In the genomic region with DNA sequence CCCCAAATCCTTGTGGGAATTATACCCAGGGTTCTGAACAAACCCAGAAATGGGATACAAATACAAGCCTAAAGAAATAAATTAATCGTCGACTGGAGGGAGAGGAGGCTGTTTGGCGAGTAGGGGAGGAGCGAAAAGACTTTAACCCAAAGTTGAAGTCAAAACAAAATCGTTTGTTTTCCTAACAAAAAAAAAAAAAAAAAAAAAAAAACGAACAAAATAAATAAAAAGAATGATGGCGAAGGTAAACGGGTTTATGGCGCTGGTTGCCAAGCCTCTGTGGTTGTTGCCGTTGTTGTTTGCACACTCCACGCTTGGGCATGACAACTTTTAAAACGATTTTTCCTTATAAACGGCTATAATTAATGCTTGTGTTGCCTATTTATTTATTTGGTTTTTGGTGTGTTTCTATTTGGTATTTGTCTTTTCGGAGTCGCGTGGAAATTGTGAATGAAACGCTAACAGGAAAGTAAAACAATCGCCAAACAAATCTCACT, we compare ENCODE assay signal across 4 fruit fly cellular contexts.
TF ChIP-seq lines count a peak whose summit lies in the region.

No protein-coding gene starts in this region.

- TF ChIP-seq CTCF in whole organism, embryonic (GFP tag; optimal IDR thresholded peaks at IDR 0.05; lab: Kevin White, UChicago) = no peak

TF ChIP-seq in whole organism, 6 proteins besides CTCF, POLR2A, EP300 and RAD21:
- peak; percentile 14 for TF ChIP-seq pan (optimal IDR thresholded peaks at IDR 0.05; lab: Kevin White, UChicago)
- no peak for TF ChIP-seq CG8478 (optimal IDR thresholded peaks at IDR 0.05; lab: Kevin White, UChicago)

TF ChIP-seq in whole organism, embryonic, 481 proteins besides CTCF, POLR2A, EP300 and RAD21 (continues in another document):
- TF ChIP-seq kni (GFP tag; optimal IDR thresholded peaks at IDR 0.05; lab: Kevin White, UChicago) (peak; percentile 52), ATbp (GFP tag; optimal IDR thresholded peaks at IDR 0.05; lab: Kevin White, UChicago) (peak; percentile 3), CG9215 (GFP tag; IDR thresholded peaks at IDR 0.05; lab: Robert Waterston, UW) (no peak), chinmo (GFP tag; IDR thresholded peaks at IDR 0.05; lab: Robert Waterston, UW; ENCODE audit: partially characterized antibody) (peak; percentile 89; the same call in 3 of the 4 replicates), PHDP (tag; optimal IDR thresholded peaks at IDR 0.05; lab: Kevin White, UChicago) (peak; percentile 3), CG3726 (GFP tag; IDR thresholded peaks at IDR 0.05; lab: Robert Waterston, UW) (no peak), tll (GFP tag; optimal IDR thresholded peaks at IDR 0.05; lab: Kevin White, UChicago) (no peak), CG14014 (GFP tag; IDR thresholded peaks at IDR 0.05; lab: Robert Waterston, UW) (peak; percentile 55; the same call in 1 of the 2 replicates), CG2678 (tag; optimal IDR thresholded peaks at IDR 0.05; lab: Kevin White, UChicago) (peak; percentile 23), CG15269 (tag; optimal IDR thresholded peaks at IDR 0.05; lab: Kevin White, UChicago) (no peak), caup (GFP tag; optimal IDR thresholded peaks at IDR 0.05; lab: Kevin White, UChicago; ENCODE audit: severe bottlenecking) (peak; percentile 11), CG10274 (GFP tag; optimal IDR thresholded peaks at IDR 0.05; lab: Kevin White, UChicago) (no peak), D19B (GFP tag; optimal IDR thresholded peaks at IDR 0.05; lab: Kevin White, UChicago) (no peak), sqz (GFP tag; optimal IDR thresholded peaks at IDR 0.05; lab: Kevin White, UChicago) (peak; percentile 34), abd-A (tag; optimal IDR thresholded peaks at IDR 0.05; lab: Kevin White, UChicago) (peak; percentile 74), CoRest (tag; optimal IDR thresholded peaks at IDR 0.05; lab: Kevin White, UChicago) (peak; percentile 11), CG15601 (tag; optimal IDR thresholded peaks at IDR 0.05; lab: Kevin White, UChicago) (peak; percentile 0), CG18599 (GFP tag; optimal IDR thresholded peaks at IDR 0.05; lab: Kevin White, UChicago) (no peak), vvl (GFP tag; IDR thresholded peaks at IDR 0.05; lab: Robert Waterston, UW) (peak; percentile 21; the same call in 1 of the 2 replicates), CG4360 (GFP tag; IDR thresholded peaks at IDR 0.05; lab: Robert Waterston, UW) (peak; percentile 62), sd (tag; optimal IDR thresholded peaks at IDR 0.05; lab: Kevin White, UChicago) (peak; percentile 35), Awh (GFP tag; IDR thresholded peaks at IDR 0.05; lab: Robert Waterston, UW) (0 out of 2 replicates have a peak, but pooled peaks have one; percentile 30), otp (GFP tag; IDR thresholded peaks at IDR 0.05; lab: Robert Waterston, UW) (peak; percentile 22; the same call in 1 of the 3 replicates), grau (tag; optimal IDR thresholded peaks at IDR 0.05; lab: Kevin White, UChicago) (no peak), kay (GFP tag; optimal IDR thresholded peaks at IDR 0.05; lab: Kevin White, UChicago) (no peak), CG13894 (tag; optimal IDR thresholded peaks at IDR 0.05; lab: Kevin White, UChicago) (peak; percentile 35)

TF ChIP-seq in whole organism, prepupa, 60 proteins besides CTCF, POLR2A, EP300 and RAD21:
- TF ChIP-seq CG8119 (GFP tag; IDR thresholded peaks at IDR 0.05; lab: Robert Waterston, UW) (peak; percentile 26; the same call in 1 of the 3 replicates), CG15336 (GFP tag; IDR thresholded peaks at IDR 0.05; lab: Robert Waterston, UW) (0 out of 2 replicates have a peak, but pooled peaks have one; percentile 46), eg (GFP tag; IDR thresholded peaks at IDR 0.05; lab: Robert Waterston, UW) (peak; percentile 51; the same call in 1 of the 3 replicates), fkh (GFP tag; optimal IDR thresholded peaks at IDR 0.05; lab: Kevin White, UChicago) (peak; percentile 71), Sox15 (GFP tag; optimal IDR thresholded peaks at IDR 0.05; lab: Kevin White, UChicago) (no peak)

TF ChIP-seq in whole organism, pupa, 21 proteins besides CTCF, POLR2A, EP300 and RAD21:
- TF ChIP-seq CG10348 (GFP tag; IDR thresholded peaks at IDR 0.05; lab: Robert Waterston, UW) = no peak
- no peak for TF ChIP-seq CG8159 (tag; optimal IDR thresholded peaks at IDR 0.05; lab: Kevin White, UChicago)
- peak; percentile 13; the same call in 1 of the 2 replicates for TF ChIP-seq Ets98B (GFP tag; IDR thresholded peaks at IDR 0.05; lab: Robert Waterston, UW)
- no peak for TF ChIP-seq Pif1B (GFP tag; optimal IDR thresholded peaks at IDR 0.05; lab: Kevin White, UChicago)
- TF ChIP-seq fd96Ca (GFP tag; IDR thresholded peaks at IDR 0.05; lab: Robert Waterston, UW) = peak; percentile 21; the same call in 1 of the 3 replicates
- TF ChIP-seq CG12605 (GFP tag; IDR thresholded peaks at IDR 0.05; lab: Robert Waterston, UW) = peak; percentile 34; the same call in 1 of the 2 replicates
- no peak for TF ChIP-seq CG32121 (GFP tag; IDR thresholded peaks at IDR 0.05; lab: Robert Waterston, UW)
- no peak for TF ChIP-seq EcR (GFP tag; optimal IDR thresholded peaks at IDR 0.05; lab: Kevin White, UChicago)
- no peak for TF ChIP-seq CG14655 (GFP tag; optimal IDR thresholded peaks at IDR 0.05; lab: Kevin White, UChicago)
